Worm (Caenorhabditis elegans) whole organism, L4 larva: ENCODE results near the gene F48F7.3.

Experiments
- F10B5.3 ChIP-seq: sonication (generic microtip); optimal IDR thresholded peaks from 2 replicates; lab custom pipeline; 2016; ENCODE audit warnings: mild to moderate bottlenecking, missing genetic modification characterization, missing compliant biosample characterization
- F44E2.7 ChIP-seq: fragments of 200-800 bp; sonication (Bioruptor generic); IDR thresholded peaks from 2 replicates; pipeline ENCODE4 v2.1.2; 2022; ENCODE audit warnings: missing genetic modification characterization, missing compliant biosample characterization
- Y105C5A.15 ChIP-seq: fragments of 200-800 bp; sonication (Bioruptor generic); IDR thresholded peaks from 2 replicates; pipeline ENCODE4 v1.3.6; 2022; ENCODE audit warnings: missing genetic modification characterization, missing compliant biosample characterization
- Y75B8A.6 ChIP-seq: fragments of 200-800 bp; sonication (Bioruptor generic); IDR thresholded peaks from 2 replicates; pipeline ENCODE4 v1.3.6; 2022; ENCODE audit warnings: missing genetic modification reagents, missing genetic modification characterization, missing compliant biosample characterization
- aha-1 ChIP-seq: fragments of 150-350 bp; peaks from one replicate; lab custom pipeline; 2014; ENCODE audit warnings: missing biosample characterization, missing genetic modification characterization
- aly-2 ChIP-seq: sonication (generic microtip); optimal IDR thresholded peaks from 2 replicates; lab custom pipeline; 2018; ENCODE audit warnings: missing biosample characterization, missing genetic modification characterization
- ama-1 ChIP-seq: fragments of 150-350 bp; optimal IDR thresholded peaks from 2 replicates; lab custom pipeline; 2014; ENCODE audit warnings: inconsistent platforms, mixed read lengths
- arid-1 ChIP-seq: fragments of 200-800 bp; sonication (Bioruptor generic); conservative IDR thresholded peaks from 2 replicates; pipeline ENCODE4 v1.3.6; 2022; ENCODE audit warnings: missing genetic modification reagents, missing genetic modification characterization, missing compliant biosample characterization
- attf-4 ChIP-seq: sonication (generic microtip); optimal IDR thresholded peaks from 3 replicates; lab custom pipeline; 2017; ENCODE audit warnings: missing biosample characterization, missing genetic modification characterization
- ceh-32 ChIP-seq: sonication (generic microtip); optimal IDR thresholded peaks from 2 replicates; lab custom pipeline; 2016; ENCODE audit warnings: mild to moderate bottlenecking, missing genetic modification characterization, missing compliant biosample characterization; ENCODE audit not compliant: poor library complexity
- ceh-62 ChIP-seq: sonication (generic microtip); optimal IDR thresholded peaks from 2 replicates; lab custom pipeline; 2017; ENCODE audit warnings: missing biosample characterization, missing genetic modification characterization
- ceh-82 ChIP-seq: sonication (generic microtip); optimal IDR thresholded peaks from 2 replicates; lab custom pipeline; 2017; ENCODE audit warnings: missing biosample characterization, missing genetic modification characterization
- ces-1 ChIP-seq: fragments of 150-350 bp; sonication (generic microtip); optimal IDR thresholded peaks from 4 replicates; lab custom pipeline; 2014; ENCODE audit warnings: missing biosample characterization, missing genetic modification reagents, missing genetic modification characterization
- daf-16 ChIP-seq, 3 experiments: sonication (generic microtip); optimal IDR thresholded peaks; 2 replicates each; lab custom pipeline; 2016 to 2017; ENCODE audit warnings: missing genetic modification characterization in 3 of 3, missing genetic modification reagents in 3 of 3, mild to moderate bottlenecking in 2 of 3, missing compliant biosample characterization in 2 of 3, missing biosample characterization in 1 of 3, moderate library complexity in 1 of 3
- daf-19 ChIP-seq: fragments of 200-800 bp; sonication (Bioruptor generic); conservative IDR thresholded peaks from 2 replicates; pipeline ENCODE4 v1.3.6; 2022; ENCODE audit warnings: missing genetic modification characterization, missing compliant biosample characterization
- daf-8 ChIP-seq: fragments of 200-800 bp; sonication (Bioruptor generic); IDR thresholded peaks from 2 replicates; pipeline ENCODE4 v1.3.6; 2022; ENCODE audit warnings: missing genetic modification characterization, missing compliant biosample characterization
- dmd-6 ChIP-seq: fragments of 200-800 bp; sonication (Bioruptor generic); IDR thresholded peaks from 2 replicates; pipeline ENCODE4 v1.3.6; 2022; ENCODE audit warnings: missing genetic modification reagents, missing genetic modification characterization, missing compliant biosample characterization
- dmd-8 ChIP-seq: fragments of 200-800 bp; sonication (Bioruptor generic); IDR thresholded peaks from 2 replicates; pipeline ENCODE4 v1.3.6; 2022; ENCODE audit warnings: missing genetic modification characterization, missing compliant biosample characterization
- duxl-1 ChIP-seq: sonication (generic microtip); optimal IDR thresholded peaks from 2 replicates; lab custom pipeline; 2016; ENCODE audit warnings: mild to moderate bottlenecking, missing genetic modification characterization, moderate library complexity, missing compliant biosample characterization; ENCODE audit not compliant: poor library complexity
- egl-43 ChIP-seq: fragments of 200-800 bp; sonication (Bioruptor generic); IDR thresholded peaks from 2 replicates; pipeline ENCODE4 v1.3.6; 2022; ENCODE audit warnings: missing genetic modification reagents, missing genetic modification characterization, missing compliant biosample characterization
- fos-1 ChIP-seq: fragments of 150-350 bp; optimal IDR thresholded peaks from 2 replicates; lab custom pipeline; 2014; ENCODE audit warnings: missing biosample characterization, missing genetic modification characterization
- gei-8 ChIP-seq: fragments of 200-800 bp; sonication (Bioruptor generic); optimal IDR thresholded peaks from 2 replicates; lab custom pipeline; 2018; ENCODE audit warnings: mild to moderate bottlenecking, missing genetic modification characterization, missing compliant biosample characterization
- hif-1 ChIP-seq, 2 experiments: sonication (generic microtip); optimal IDR thresholded peaks; 2 replicates each; lab custom pipeline; 2016 to 2017; ENCODE audit warnings: missing compliant biosample characterization in 2 of 2, missing genetic modification characterization in 2 of 2, missing genetic modification reagents in 2 of 2, missing genotype in 2 of 2, mild to moderate bottlenecking in 1 of 2
- hlh-30 ChIP-seq: sonication (generic microtip); optimal IDR thresholded peaks from 2 replicates; lab custom pipeline; 2017; ENCODE audit warnings: antibody characterized with exemption, mild to moderate bottlenecking, missing genetic modification characterization, missing compliant biosample characterization; ENCODE audit not compliant: insufficient read depth
- hmg-1.1 ChIP-seq: fragments of 200-800 bp; sonication (Bioruptor generic); IDR thresholded peaks from 2 replicates; pipeline ENCODE4 v1.3.6; 2022; ENCODE audit warnings: missing genetic modification reagents, missing genetic modification characterization, missing compliant biosample characterization
- lin-1 ChIP-seq: fragments of 200-800 bp; sonication (Bioruptor generic); IDR thresholded peaks from 2 replicates; pipeline ENCODE4 v1.3.6; 2022; ENCODE audit warnings: missing genetic modification reagents, missing genetic modification characterization, missing compliant biosample characterization
- lin-39 ChIP-seq: fragments of 150-350 bp; optimal IDR thresholded peaks from 2 replicates; lab custom pipeline; 2014; ENCODE audit warnings: missing biosample characterization, missing genetic modification reagents, missing genetic modification characterization
- lsy-2 ChIP-seq, 2 experiments: fragments of 150-350 bp in 1 of 2; sonication (generic microtip) in 1 of 2; optimal IDR thresholded peaks; 2 replicates each; lab custom pipeline; 2014 to 2017; ENCODE audit warnings: missing biosample characterization in 2 of 2, missing genetic modification characterization in 2 of 2
- mdl-1 ChIP-seq, 2 experiments: fragments of 150-350 bp in 1 of 2; sonication (generic microtip) in 1 of 2; optimal IDR thresholded peaks; 2 replicates each; lab custom pipeline; 2014 to 2017; ENCODE audit warnings: missing biosample characterization in 2 of 2, missing genetic modification characterization in 2 of 2
- mxl-2 ChIP-seq: fragments of 200-800 bp; sonication (Bioruptor generic); conservative IDR thresholded peaks from 2 replicates; pipeline ENCODE4 v1.3.6; 2022; ENCODE audit warnings: missing genetic modification reagents, missing genetic modification characterization, missing compliant biosample characterization
- mxl-3 ChIP-seq: fragments of 200-800 bp; sonication (Bioruptor generic); optimal IDR thresholded peaks from 2 replicates; lab custom pipeline; 2018; ENCODE audit warnings: mild to moderate bottlenecking, missing genetic modification characterization, missing compliant biosample characterization
- nhr-10 ChIP-seq: fragments of 150-350 bp; optimal IDR thresholded peaks from 2 replicates; lab custom pipeline; 2014; ENCODE audit warnings: missing biosample characterization, missing genetic modification characterization
- nhr-102 ChIP-seq: sonication (generic microtip); optimal IDR thresholded peaks from 2 replicates; lab custom pipeline; 2016; ENCODE audit warnings: mild to moderate bottlenecking, missing genetic modification characterization, moderate library complexity, missing compliant biosample characterization
- nhr-111 ChIP-seq: fragments of 200-800 bp; sonication (Bioruptor generic); optimal IDR thresholded peaks from 2 replicates; lab custom pipeline; 2018; ENCODE audit warnings: mild to moderate bottlenecking, missing genetic modification characterization, missing compliant biosample characterization
- nhr-237 ChIP-seq: sonication (generic microtip); optimal IDR thresholded peaks from 2 replicates; lab custom pipeline; 2017; ENCODE audit warnings: missing biosample characterization, missing genetic modification characterization
- nhr-28 ChIP-seq: fragments of 150-350 bp; optimal IDR thresholded peaks from 2 replicates; lab custom pipeline; 2014; ENCODE audit warnings: missing biosample characterization, missing genetic modification characterization
- nhr-76 ChIP-seq: fragments of 150-350 bp; optimal IDR thresholded peaks from 2 replicates; lab custom pipeline; 2014; ENCODE audit warnings: missing biosample characterization, missing genetic modification characterization
- pha-4 ChIP-seq, 2 experiments: fragments of 150-350 bp in 1 of 2; fragments of 200-800 bp in 1 of 2; sonication (Bioruptor generic) in 1 of 2; IDR thresholded peaks in 1 of 2; optimal IDR thresholded peaks in 1 of 2; 2 replicates each; pipeline versions ENCODE4 v1.3.6 to Lab custom; 2014 to 2022; ENCODE audit warnings: missing genetic modification characterization in 2 of 2, missing genetic modification reagents in 2 of 2, missing biosample characterization in 1 of 2, missing compliant biosample characterization in 1 of 2
- php-3 ChIP-seq: fragments of 200-800 bp; sonication (Bioruptor generic); IDR thresholded peaks from 2 replicates; pipeline ENCODE4 v1.3.6; 2022; ENCODE audit warnings: missing genetic modification reagents, missing genetic modification characterization, missing compliant biosample characterization
- set-16 ChIP-seq: fragments of 200-800 bp; sonication (Bioruptor generic); IDR thresholded peaks from 2 replicates; pipeline ENCODE4 v1.3.6; 2022; ENCODE audit warnings: missing genetic modification reagents, missing genetic modification characterization, missing compliant biosample characterization
- skn-1 ChIP-seq: fragments of 150-350 bp; optimal IDR thresholded peaks from 2 replicates; lab custom pipeline; 2014; ENCODE audit warnings: missing biosample characterization, missing genetic modification characterization
- snpc-1.2 ChIP-seq: fragments of 200-800 bp; sonication (Bioruptor generic); IDR thresholded peaks from 2 replicates; pipeline ENCODE4 v1.3.6; 2022; ENCODE audit warnings: missing genetic modification reagents, missing genetic modification characterization, missing compliant biosample characterization
- snpc-4 ChIP-seq: fragments of 150-350 bp; optimal IDR thresholded peaks from 2 replicates; lab custom pipeline; 2014; ENCODE audit warnings: missing biosample characterization, missing genetic modification characterization
- spr-1 ChIP-seq: sonication (generic microtip); optimal IDR thresholded peaks from 2 replicates; lab custom pipeline; 2016; ENCODE audit warnings: mild to moderate bottlenecking, missing genetic modification characterization, missing compliant biosample characterization
- tra-1 ChIP-seq: fragments of 200-800 bp; sonication (Bioruptor generic); IDR thresholded peaks from 2 replicates; pipeline ENCODE4 v1.3.6; 2022; ENCODE audit warnings: missing genetic modification reagents, missing genetic modification characterization, missing compliant biosample characterization
- zfp-2 ChIP-seq: sonication (generic microtip); optimal IDR thresholded peaks from 2 replicates; lab custom pipeline; 2016; ENCODE audit warnings: mild to moderate bottlenecking, missing genetic modification characterization, missing compliant biosample characterization
- zfp-3 ChIP-seq: fragments of 200-800 bp; sonication (Bioruptor generic); conservative IDR thresholded peaks from 2 replicates; pipeline ENCODE4 v1.3.6; 2022; ENCODE audit warnings: missing genetic modification reagents, missing genetic modification characterization, missing compliant biosample characterization
- zip-11 ChIP-seq: fragments of 200-800 bp; sonication (Bioruptor generic); IDR thresholded peaks from 2 replicates; pipeline ENCODE4 v1.3.6; 2022; ENCODE audit warnings: missing genetic modification characterization, missing compliant biosample characterization
- zip-2 ChIP-seq: fragments of 150-350 bp; optimal IDR thresholded peaks from 2 replicates; lab custom pipeline; 2014; ENCODE audit warnings: missing biosample characterization, missing genetic modification characterization
- ztf-11 ChIP-seq: fragments of 150-350 bp; optimal IDR thresholded peaks from 2 replicates; lab custom pipeline; 2014; ENCODE audit warnings: missing biosample characterization, missing genetic modification characterization
- ztf-7 ChIP-seq: fragments of 150-350 bp; optimal IDR thresholded peaks from 2 replicates; lab custom pipeline; 2014; ENCODE audit warnings: missing biosample characterization, missing genetic modification characterization

Gene F48F7.3

DNA sequence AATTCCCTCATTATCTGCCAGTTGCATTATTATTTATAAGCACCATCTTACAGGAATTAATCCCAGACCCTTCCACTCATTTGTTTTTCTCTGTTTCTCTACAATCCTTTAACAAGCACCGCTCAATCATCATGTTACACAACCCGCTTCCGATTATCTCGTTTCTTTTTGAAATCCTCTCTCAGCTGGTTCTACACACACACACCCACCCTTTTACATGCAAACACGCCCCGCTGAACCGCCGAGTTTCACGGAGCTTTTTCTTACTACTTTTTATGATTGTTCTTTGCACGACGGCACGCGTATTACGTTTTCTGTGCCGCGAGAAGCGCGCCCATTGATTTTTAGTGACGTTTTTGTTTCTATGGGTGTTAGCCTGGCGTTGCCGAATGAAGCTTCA is 10.5 kb downstream of the F48F7.3 start:
- TF ChIP-seq lsy-2 (tag; optimal IDR thresholded peaks at IDR 0.05; lab: Kevin White, UChicago): peak in 1 of 2 experiments; percentile 51
- TF ChIP-seq ama-1 (lab: Kevin White, UChicago): no peak
- no peak for TF ChIP-seq nhr-111 (GFP tag; lab: Kevin White, UChicago)
- TF ChIP-seq daf-16 (GFP tag; optimal IDR thresholded peaks at IDR 0.05; lab: Kevin White, UChicago): no peak
- peak; percentile 45 for TF ChIP-seq daf-16 (tag; optimal IDR thresholded peaks at IDR 0.05; lab: Kevin White, UChicago)
- no peak for TF ChIP-seq duxl-1 (tag; lab: Kevin White, UChicago)
- no peak for TF ChIP-seq arid-1 (GFP tag; lab: Robert Waterston, UW)
- TF ChIP-seq nhr-28 (tag; lab: Kevin White, UChicago): peak; percentile 30
- TF ChIP-seq daf-19 (GFP tag; lab: Robert Waterston, UW): no peak
- no peak for TF ChIP-seq fos-1
- no peak for TF ChIP-seq set-16 (GFP tag; lab: Robert Waterston, UW)
- TF ChIP-seq mdl-1 (tag; optimal IDR thresholded peaks at IDR 0.05; lab: Kevin White, UChicago): peak in 1 of 2 experiments; percentile 25
- no peak for TF ChIP-seq attf-4 (tag; lab: Kevin White, UChicago)
- no peak for TF ChIP-seq mxl-3 (GFP tag; lab: Kevin White, UChicago)
- no peak for TF ChIP-seq Y75B8A.6 (GFP tag; lab: Robert Waterston, UW)
- TF ChIP-seq snpc-1.2 (GFP tag; lab: Robert Waterston, UW): no peak
- TF ChIP-seq dmd-8 (GFP tag; lab: Robert Waterston, UW): no peak
- TF ChIP-seq gei-8 (GFP tag; lab: Kevin White, UChicago): no peak
- no peak for TF ChIP-seq snpc-4 (tag; lab: Kevin White, UChicago)
- no peak for TF ChIP-seq lin-39 (tag; lab: Kevin White, UChicago)
- no peak for TF ChIP-seq tra-1
- TF ChIP-seq ceh-82 (tag; lab: Kevin White, UChicago): no peak
- TF ChIP-seq nhr-10 (tag; lab: Kevin White, UChicago): no peak
- TF ChIP-seq nhr-76 (tag; lab: Kevin White, UChicago): no peak
- no peak for TF ChIP-seq egl-43 (GFP tag; lab: Robert Waterston, UW)
- no peak for TF ChIP-seq lin-1 (GFP tag; lab: Robert Waterston, UW)
- TF ChIP-seq aly-2 (tag; lab: Kevin White, UChicago): no peak
- peak; percentile 49 for TF ChIP-seq hmg-1.1
- no peak for TF ChIP-seq ces-1
- no peak for TF ChIP-seq F10B5.3 (tag; lab: Kevin White, UChicago)
- 0 out of 2 replicates have a peak, but pooled peaks have one; percentile 6 for TF ChIP-seq dmd-6 (GFP tag; lab: Robert Waterston, UW)
- TF ChIP-seq spr-1: no peak
- no peak for TF ChIP-seq F44E2.7 (GFP tag; lab: Robert Waterston, UW)
- TF ChIP-seq pha-4 (GFP tag; IDR thresholded peaks at IDR 0.05; lab: Robert Waterston, UW): no peak
- TF ChIP-seq pha-4 (tag; optimal IDR thresholded peaks at IDR 0.05; lab: Kevin White, UChicago): no peak
- peak; percentile 64 for TF ChIP-seq hlh-30
- no peak for TF ChIP-seq Y105C5A.15 (GFP tag; lab: Robert Waterston, UW)
- TF ChIP-seq nhr-237: no peak
- TF ChIP-seq skn-1 (tag; lab: Kevin White, UChicago): no peak
- TF ChIP-seq nhr-102: no peak
- peak in 1 of 2 experiments; percentile 54 for TF ChIP-seq hif-1 (tag; optimal IDR thresholded peaks at IDR 0.05; lab: Kevin White, UChicago)
- no peak for TF ChIP-seq zip-2 (tag; lab: Kevin White, UChicago)
- no peak for TF ChIP-seq mxl-2 (GFP tag; lab: Robert Waterston, UW)
- TF ChIP-seq daf-8 (GFP tag; lab: Robert Waterston, UW): no peak
- no peak for TF ChIP-seq zfp-2 (tag; lab: Kevin White, UChicago)
- TF ChIP-seq aha-1 (tag; lab: Kevin White, UChicago): no peak
- TF ChIP-seq ceh-62 (tag; lab: Kevin White, UChicago): no peak
- no peak for TF ChIP-seq php-3 (GFP tag; lab: Robert Waterston, UW)
- no peak for TF ChIP-seq ztf-11 (tag; lab: Kevin White, UChicago)
- TF ChIP-seq ceh-32 (tag; lab: Kevin White, UChicago): no peak
- TF ChIP-seq zfp-3 (GFP tag; lab: Robert Waterston, UW): no peak
- no peak for TF ChIP-seq zip-11 (GFP tag; lab: Robert Waterston, UW)
- TF ChIP-seq ztf-7 (tag; lab: Kevin White, UChicago): no peak
